Worm (Caenorhabditis elegans) whole organism, mixed stage, embryonic: ENCODE results near the gene Y17G9B.2.

Experiments used
- bed-3 ChIP-seq: fragments of 200-800 bp; sonication (Bioruptor generic); optimal IDR thresholded peaks from 3 replicates; lab custom pipeline; 2018; ENCODE audit warnings: mild to moderate bottlenecking, missing genetic modification characterization, moderate library complexity, missing compliant biosample characterization
- blmp-1 ChIP-seq: fragments of 150-350 bp; optimal IDR thresholded peaks from 2 replicates; lab custom pipeline; 2014; ENCODE audit warnings: missing biosample characterization, missing genetic modification characterization
- ceh-39 ChIP-seq: fragments of 150-350 bp; optimal IDR thresholded peaks from 2 replicates; lab custom pipeline; 2014; ENCODE audit warnings: missing biosample characterization, missing genetic modification characterization
- ceh-43 ChIP-seq: fragments of 200-800 bp; sonication (Bioruptor generic); optimal IDR thresholded peaks from 2 replicates; lab custom pipeline; 2018; ENCODE audit warnings: mild to moderate bottlenecking, missing genetic modification characterization, moderate library complexity, missing compliant biosample characterization
- ceh-83 ChIP-seq: fragments of 200-800 bp; sonication (Bioruptor generic); optimal IDR thresholded peaks from 2 replicates; lab custom pipeline; 2018; ENCODE audit warnings: mild to moderate bottlenecking, missing genetic modification characterization, missing compliant biosample characterization
- ces-1 ChIP-seq: fragments of 150-350 bp; optimal IDR thresholded peaks from 2 replicates; lab custom pipeline; 2014; ENCODE audit warnings: missing biosample characterization, missing genetic modification reagents, missing genetic modification characterization
- cnd-1 ChIP-seq: fragments of 200-800 bp; sonication (Bioruptor generic); optimal IDR thresholded peaks from 2 replicates; lab custom pipeline; 2018; ENCODE audit warnings: mild to moderate bottlenecking, missing genetic modification characterization, missing compliant biosample characterization
- drap-1 ChIP-seq: fragments of 200-800 bp; sonication (Bioruptor generic); optimal IDR thresholded peaks from 3 replicates; lab custom pipeline; 2018; ENCODE audit warnings: mild to moderate bottlenecking, missing genetic modification characterization, missing compliant biosample characterization
- elt-3 ChIP-seq: fragments of 150-350 bp; optimal IDR thresholded peaks from 2 replicates; lab custom pipeline; 2014; ENCODE audit warnings: missing biosample characterization, missing genetic modification characterization
- flh-1 ChIP-seq: fragments of 200-800 bp; sonication (Bioruptor generic); optimal IDR thresholded peaks from 2 replicates; lab custom pipeline; 2018; ENCODE audit warnings: mild to moderate bottlenecking, missing genetic modification characterization, moderate library complexity, missing compliant biosample characterization
- ham-2 ChIP-seq: fragments of 200-800 bp; sonication (Bioruptor generic); optimal IDR thresholded peaks from 2 replicates; lab custom pipeline; 2018; ENCODE audit warnings: mild to moderate bottlenecking, missing genetic modification characterization, missing compliant biosample characterization
- hlh-1 ChIP-seq: fragments of 150-350 bp; optimal IDR thresholded peaks from 2 replicates; lab custom pipeline; 2014; ENCODE audit warnings: missing biosample characterization, missing genetic modification reagents, missing genetic modification characterization
- lin-32 ChIP-seq: fragments of 200-800 bp; sonication (Bioruptor generic); optimal IDR thresholded peaks from 2 replicates; lab custom pipeline; 2018; ENCODE audit warnings: mild to moderate bottlenecking, missing genetic modification characterization, missing compliant biosample characterization
- lsy-2 ChIP-seq: fragments of 150-350 bp; optimal IDR thresholded peaks from 2 replicates; lab custom pipeline; 2014; ENCODE audit warnings: missing biosample characterization, missing genetic modification characterization
- mab-5 ChIP-seq: fragments of 150-350 bp; optimal IDR thresholded peaks from 2 replicates; lab custom pipeline; 2014; ENCODE audit warnings: missing biosample characterization, missing genetic modification characterization
- mls-2 ChIP-seq: sonication (generic microtip); optimal IDR thresholded peaks from 2 replicates; lab custom pipeline; 2016; ENCODE audit warnings: mild to moderate bottlenecking, missing genetic modification characterization, moderate library complexity, missing compliant biosample characterization
- nhr-12 ChIP-seq: fragments of 150-350 bp; optimal IDR thresholded peaks from 2 replicates; lab custom pipeline; 2014; ENCODE audit warnings: missing biosample characterization, missing genetic modification characterization
- nhr-2 ChIP-seq: fragments of 150-350 bp; optimal IDR thresholded peaks from 2 replicates; lab custom pipeline; 2014; ENCODE audit warnings: missing biosample characterization, missing genetic modification characterization
- nhr-237 ChIP-seq: fragments of 150-350 bp; optimal IDR thresholded peaks from 2 replicates; lab custom pipeline; 2014; ENCODE audit warnings: missing biosample characterization, missing genetic modification characterization
- nhr-28 ChIP-seq: fragments of 150-350 bp; optimal IDR thresholded peaks from 2 replicates; lab custom pipeline; 2014; ENCODE audit warnings: missing biosample characterization, missing genetic modification characterization
- nhr-76 ChIP-seq: sonication (generic microtip); optimal IDR thresholded peaks from 2 replicates; lab custom pipeline; 2017; ENCODE audit warnings: missing biosample characterization, missing genetic modification characterization
- pha-4 ChIP-seq: fragments of 150-350 bp; optimal IDR thresholded peaks from 2 replicates; lab custom pipeline; 2018; ENCODE audit warnings: missing biosample characterization, missing genetic modification reagents, missing genetic modification characterization
- sem-2 ChIP-seq: fragments of 200-800 bp; sonication (Bioruptor generic); optimal IDR thresholded peaks from 2 replicates; lab custom pipeline; 2018; ENCODE audit warnings: mild to moderate bottlenecking, missing genetic modification characterization, missing compliant biosample characterization
- snpc-4 ChIP-seq: fragments of 150-350 bp; optimal IDR thresholded peaks from 2 replicates; lab custom pipeline; 2014; ENCODE audit warnings: missing biosample characterization, missing genetic modification characterization
- sptf-1 ChIP-seq: sonication (generic microtip); optimal IDR thresholded peaks from 2 replicates; lab custom pipeline; 2017; ENCODE audit warnings: mild to moderate bottlenecking, missing genetic modification characterization, moderate library complexity, missing compliant biosample characterization
- unc-120 ChIP-seq: sonication (generic microtip); optimal IDR thresholded peaks from 2 replicates; lab custom pipeline; 2017; ENCODE audit warnings: missing genetic modification characterization, missing compliant biosample characterization; ENCODE audit not compliant: poor library complexity, severe bottlenecking
- unc-39 ChIP-seq: fragments of 150-350 bp; optimal IDR thresholded peaks from 2 replicates; lab custom pipeline; 2014; ENCODE audit warnings: missing biosample characterization, missing genetic modification characterization
- unc-62 ChIP-seq: fragments of 150-350 bp; optimal IDR thresholded peaks from 2 replicates; lab custom pipeline; 2014; ENCODE audit warnings: missing biosample characterization, missing genetic modification reagents, missing genetic modification characterization
- zip-8 ChIP-seq: fragments of 150-350 bp; optimal IDR thresholded peaks from 2 replicates; lab custom pipeline; 2014; ENCODE audit warnings: missing biosample characterization, missing genetic modification characterization

Y17G9B.2 gene

ce11 chrIV:4751814-4752213 is 12.1 kb upstream of the Y17G9B.2 start, which contains the start of gene Y17G9B.4:
Gene Y17G9B.4, plus strand, starts transcription at chrIV:4752119.
- TF ChIP-seq mab-5 (no peak), bed-3 (GFP tag; lab: Kevin White, UChicago) (no peak), blmp-1 (tag; lab: Kevin White, UChicago) (no peak), elt-3 (tag; lab: Kevin White, UChicago) (no peak), unc-39 (tag; lab: Kevin White, UChicago) (no peak), unc-62 (GFP tag; lab: Kevin White, UChicago) (no peak), pha-4 (tag; lab: Kevin White, UChicago) (no peak)

- no peak for TF ChIP-seq nhr-28 (tag; lab: Kevin White, UChicago)
- peak; percentile 71 for TF ChIP-seq cnd-1 (tag; lab: Kevin White, UChicago)
- TF ChIP-seq nhr-76 = no peak
- no peak for TF ChIP-seq blmp-1 (tag; lab: Kevin White, UChicago)
- peak; percentile 10 for TF ChIP-seq ces-1 (GFP tag; lab: Kevin White, UChicago)
- TF ChIP-seq lsy-2 (tag; lab: Kevin White, UChicago) = no peak
- TF ChIP-seq mls-2 (tag; lab: Kevin White, UChicago) = peak; percentile 38
Measured at ce11 chrIV:4755929-4756655, 7.9 kb upstream of the Y17G9B.2 start, which contains the start of the genes fbxb-77 and Y17G9B.11. Gene fbxb-77, minus strand, starts transcription at chrIV:4756157. Gene Y17G9B.11, plus strand, starts transcription at chrIV:4756605.

ce11 chrIV:4758659-4759058 is 5.3 kb upstream of the Y17G9B.2 start, which contains the start of gene Y17G9B.8:
Gene Y17G9B.8, minus strand, starts transcription at chrIV:4758840.
- TF ChIP-seq sptf-1 (tag; lab: Kevin White, UChicago) (peak; percentile 9), sem-2 (no peak)

- TF ChIP-seq flh-1 (no peak), snpc-4 (tag; lab: Kevin White, UChicago) (no peak), ces-1 (GFP tag; lab: Kevin White, UChicago) (no peak), pha-4 (tag; lab: Kevin White, UChicago) (no peak), sptf-1 (tag; lab: Kevin White, UChicago) (no peak), blmp-1 (tag; lab: Kevin White, UChicago) (no peak), nhr-12 (tag; lab: Kevin White, UChicago) (no peak), unc-120 (tag; lab: Kevin White, UChicago) (no peak), ceh-39 (no peak)
Measured at ce11 chrIV:4760378-4761084, 3.4 kb upstream of the Y17G9B.2 start, which contains the start of the genes memi-1 and cyp-31A3. Gene memi-1, minus strand, starts transcription at chrIV:4760428. Gene cyp-31A3, plus strand, starts transcription at chrIV:4761049.

ce11 chrIV:4762990-4763545 is 876 bp upstream of the Y17G9B.2 start:
- peak; percentile 4 for TF ChIP-seq lsy-2 (tag; lab: Kevin White, UChicago)

- TF ChIP-seq unc-62 (GFP tag; lab: Kevin White, UChicago) = no peak
- TF ChIP-seq nhr-2 (tag; lab: Kevin White, UChicago) = no peak
- TF ChIP-seq ceh-39 = no peak
- no peak for TF ChIP-seq ceh-43 (GFP tag; lab: Kevin White, UChicago)
- no peak for TF ChIP-seq lin-32
- TF ChIP-seq nhr-237 (tag; lab: Kevin White, UChicago) = no peak
- no peak for TF ChIP-seq blmp-1 (tag; lab: Kevin White, UChicago)
- TF ChIP-seq zip-8 (tag; lab: Kevin White, UChicago) = no peak
- no peak for TF ChIP-seq drap-1
- TF ChIP-seq nhr-12 (tag; lab: Kevin White, UChicago) = no peak
- TF ChIP-seq sem-2 = no peak
- TF ChIP-seq hlh-1 (tag; lab: Kevin White, UChicago) = no peak
- TF ChIP-seq sptf-1 (tag; lab: Kevin White, UChicago) = no peak
- no peak for TF ChIP-seq ces-1 (GFP tag; lab: Kevin White, UChicago)
- TF ChIP-seq flh-1 = no peak
- TF ChIP-seq ham-2 (GFP tag; lab: Kevin White, UChicago) = no peak
- TF ChIP-seq ceh-83 (GFP tag; lab: Kevin White, UChicago) = no peak
- no peak for TF ChIP-seq snpc-4 (tag; lab: Kevin White, UChicago)
Measured at ce11 chrIV:4764422-4764821, 478 bp downstream of the Y17G9B.2 start, which contains the start of gene npp-26. Gene npp-26, plus strand, starts transcription at chrIV:4764722.
